Fruit fly (Drosophila melanogaster): ENCODE results near the gene RpL27.

RpL27 gene

dm6 chr3R:25652066-25652720, 32.7 kb downstream of the RpL27 start (continued):
- TF ChIP-seq mirr (GFP tag; optimal IDR thresholded peaks at IDR 0.05) (peak; percentile 68), CG7987 (GFP tag; optimal IDR thresholded peaks at IDR 0.05) (peak; percentile 15), otp (GFP tag; IDR thresholded peaks at IDR 0.05) (no peak), Dfd (GFP tag; optimal IDR thresholded peaks at IDR 0.05) (no peak), Myb (GFP tag; optimal IDR thresholded peaks at IDR 0.05) (peak; percentile 90), CG10979 (tag; optimal IDR thresholded peaks at IDR 0.05) (no peak), Nf-YC (tag; optimal IDR thresholded peaks at IDR 0.05) (peak; percentile 18), ato (GFP tag; IDR thresholded peaks at IDR 0.05; ENCODE audit: partially characterized antibody) (peak; percentile 33; the same call in 1 of the 2 replicates), B-H2 (GFP tag; optimal IDR thresholded peaks at IDR 0.05) (peak; percentile 56), ssp (GFP tag; IDR thresholded peaks at IDR 0.05) (no peak), CG3995 (GFP tag; optimal IDR thresholded peaks at IDR 0.05) (peak; percentile 41), MBD-R2 (GFP tag; IDR thresholded peaks at IDR 0.05) (peak; percentile 69), CG14667 (GFP tag; IDR thresholded peaks at IDR 0.05) (no peak), CG4730 (GFP tag; IDR thresholded peaks at IDR 0.05) (no peak), Dek (tag; optimal IDR thresholded peaks at IDR 0.05) (peak; percentile 5), CG4424 (GFP tag; optimal IDR thresholded peaks at IDR 0.05) (no peak), unpg (GFP tag; optimal IDR thresholded peaks at IDR 0.05) (no peak), Xbp1 (GFP tag; optimal IDR thresholded peaks at IDR 0.05) (no peak), CG10321 (GFP tag; IDR thresholded peaks at IDR 0.05) (no peak), dati (GFP tag; IDR thresholded peaks at IDR 0.05) (no peak), Meics (GFP tag; optimal IDR thresholded peaks at IDR 0.05) (peak; percentile 93), Hr78 (GFP tag; optimal IDR thresholded peaks at IDR 0.05) (peak in 1 of 2 experiments; percentile 99), Fer3 (tag; optimal IDR thresholded peaks at IDR 0.05) (no peak), Pdp1 (GFP tag; optimal IDR thresholded peaks at IDR 0.05) (peak in 1 of 2 experiments; percentile 71), emc (GFP tag; optimal IDR thresholded peaks at IDR 0.05) (no peak), Atf3 (GFP tag; optimal IDR thresholded peaks at IDR 0.05) (no peak), Bgb (GFP tag; IDR thresholded peaks at IDR 0.05; ENCODE audit: partially characterized antibody) (peak; percentile 38; the same call in 1 of the 2 replicates), CG17829 (tag; optimal IDR thresholded peaks at IDR 0.05) (no peak), Stat92E (GFP tag; optimal IDR thresholded peaks at IDR 0.05) (no peak), danr (GFP tag; IDR thresholded peaks at IDR 0.05) (no peak), CG17912 (GFP tag; optimal IDR thresholded peaks at IDR 0.05) (no peak), CG13296 (GFP tag; optimal IDR thresholded peaks at IDR 0.05) (no peak), ase (GFP tag; IDR thresholded peaks at IDR 0.05) (no peak), CG3163 (GFP tag; optimal IDR thresholded peaks at IDR 0.05) (peak; percentile 5), ttk (GFP tag; IDR thresholded peaks at IDR 0.05) (no peak), HLHmδ (GFP tag; optimal IDR thresholded peaks at IDR 0.05) (no peak), Dp (GFP tag; optimal IDR thresholded peaks at IDR 0.05) (peak; percentile 36), scrt (GFP tag; optimal IDR thresholded peaks at IDR 0.05) (no peak), jumu (GFP tag; optimal IDR thresholded peaks at IDR 0.05) (no peak), cas (GFP tag; IDR thresholded peaks at IDR 0.05) (no peak), seq (GFP tag; IDR thresholded peaks at IDR 0.05) (no peak), toy (GFP tag; IDR thresholded peaks at IDR 0.05) (no peak), CG15479 (GFP tag; optimal IDR thresholded peaks at IDR 0.05) (no peak), Mes4 (GFP tag; optimal IDR thresholded peaks at IDR 0.05) (no peak), Ptx1 (GFP tag; IDR thresholded peaks at IDR 0.05) (no peak), CG8290 (GFP tag; optimal IDR thresholded peaks at IDR 0.05) (no peak), CG8290 (tag; optimal IDR thresholded peaks at IDR 0.05) (peak in 1 of 2 experiments; percentile 60), insv (GFP tag; optimal IDR thresholded peaks at IDR 0.05) (no peak), CG18619 (GFP tag; optimal IDR thresholded peaks at IDR 0.05) (no peak), pzg (GFP tag; optimal IDR thresholded peaks at IDR 0.05) (peak; percentile 29)

Data from whole organism, embryonic.